Fruit fly (Drosophila melanogaster): ENCODE results near the gene EMC2A.
"Not testable (repeated sequence)": the region's sequence is repeated elsewhere in the genome, so short reads cannot be mapped to it uniquely, and the experiment has no call there.

dm6 chr3R:16988514-16988913 lies 7.4 kb downstream of the EMC2A start, which contains the start of gene MESK4:
- TF ChIP-seq CG8478, CTCF (optimal IDR thresholded peaks at IDR 0.05): not testable (repeated sequence)
